Worm (Caenorhabditis elegans) whole organism, L1 larva: ENCODE measurements around the gene F35H12.6.

Source experiments
- C04F5.9 ChIP-seq: sonication (generic microtip); optimal IDR thresholded peaks from 2 replicates; lab custom pipeline; 2016; ENCODE audit warnings: missing genetic modification characterization, missing compliant biosample characterization
- F16B12.6 ChIP-seq: fragments of 150-350 bp; optimal IDR thresholded peaks from 2 replicates; lab custom pipeline; 2014; ENCODE audit warnings: missing biosample characterization, missing genetic modification characterization
- aha-1 ChIP-seq: fragments of 150-350 bp; optimal IDR thresholded peaks from 2 replicates; lab custom pipeline; 2014; ENCODE audit warnings: missing biosample characterization, missing genetic modification characterization
- alr-1 ChIP-seq: fragments of 200-800 bp; sonication (Bioruptor generic); optimal IDR thresholded peaks from 2 replicates; lab custom pipeline; 2018; ENCODE audit warnings: borderline replicate concordance, mild to moderate bottlenecking, missing genetic modification characterization, missing compliant biosample characterization
- ama-1 ChIP-seq: fragments of 150-350 bp; optimal IDR thresholded peaks from 2 replicates; lab custom pipeline; 2014
- blmp-1 ChIP-seq: fragments of 150-350 bp; optimal IDR thresholded peaks from 2 replicates; lab custom pipeline; 2014; ENCODE audit warnings: missing biosample characterization, missing genetic modification characterization
- ceh-82 ChIP-seq, 3 experiments: fragments of 150-350 bp in 1 of 3; sonication (generic microtip) in 2 of 3; optimal IDR thresholded peaks; 2 replicates each; lab custom pipeline; 2014 to 2017; ENCODE audit warnings: missing biosample characterization in 3 of 3, missing genetic modification characterization in 3 of 3
- dsc-1 ChIP-seq: sonication (generic microtip); optimal IDR thresholded peaks from 2 replicates; lab custom pipeline; 2016; ENCODE audit warnings: mild to moderate bottlenecking, missing genetic modification characterization, missing compliant biosample characterization
- efl-1 ChIP-seq, 4 experiments: fragments of 150-350 bp; optimal IDR thresholded peaks in 3 of 4; peaks in 1 of 4; 1 replicate in 1 of 4; 2 replicates in 3 of 4; lab custom pipeline; 2014; ENCODE audit warnings: missing biosample characterization in 2 of 4, missing genetic modification characterization in 2 of 4, missing genetic modification reagents in 2 of 4
- egl-13 ChIP-seq: sonication (generic microtip); optimal IDR thresholded peaks from 2 replicates; lab custom pipeline; 2016; ENCODE audit warnings: missing genotype, missing genetic modification reagents, missing genetic modification characterization, missing compliant biosample characterization
- elt-2 ChIP-seq: sonication (generic microtip); optimal IDR thresholded peaks from 2 replicates; lab custom pipeline; 2016; ENCODE audit warnings: missing genetic modification characterization, mild to moderate bottlenecking, inconsistent platforms, missing compliant biosample characterization, missing genetic modification reagents
- elt-3 ChIP-seq, 6 experiments: fragments of 150-350 bp in 1 of 6; sonication (generic microtip); optimal IDR thresholded peaks; 2 replicates each; lab custom pipeline; 2017 to 2018; ENCODE audit warnings: missing biosample characterization in 6 of 6, missing genetic modification characterization in 6 of 6, inconsistent platforms in 1 of 6
- fkh-8 ChIP-seq: sonication (generic microtip); optimal IDR thresholded peaks from 2 replicates; lab custom pipeline; 2016; ENCODE audit warnings: mild to moderate bottlenecking, missing genetic modification characterization, missing compliant biosample characterization
- fos-1 ChIP-seq: fragments of 150-350 bp; optimal IDR thresholded peaks from 2 replicates; lab custom pipeline; 2014; ENCODE audit warnings: missing biosample characterization, missing genetic modification characterization
- isw-1 ChIP-seq: fragments of 200-800 bp; sonication (Bioruptor generic); IDR thresholded peaks from 2 replicates; pipeline ENCODE4 v1.3.6; 2022; ENCODE audit warnings: missing genetic modification characterization, missing compliant biosample characterization
- jun-1 ChIP-seq: fragments of 150-350 bp; optimal IDR thresholded peaks from 2 replicates; lab custom pipeline; 2014; ENCODE audit warnings: missing biosample characterization, missing genetic modification reagents, missing genetic modification characterization
- lin-13 ChIP-seq: fragments of 150-350 bp; optimal IDR thresholded peaks from 2 replicates; lab custom pipeline; 2014; ENCODE audit warnings: missing biosample characterization, missing genetic modification reagents, missing genetic modification characterization
- lin-14 ChIP-seq: fragments of 200-800 bp; sonication (Bioruptor generic); optimal IDR thresholded peaks from 2 replicates; lab custom pipeline; 2018; ENCODE audit warnings: mild to moderate bottlenecking, missing genetic modification characterization, moderate library complexity, missing compliant biosample characterization
- lin-15B ChIP-seq: fragments of 150-350 bp; sonication (generic microtip); optimal IDR thresholded peaks from 3 replicates; lab custom pipeline; 2014; ENCODE audit warnings: missing biosample characterization, missing genetic modification characterization
- lin-35 ChIP-seq, 2 experiments: fragments of 150-350 bp; optimal IDR thresholded peaks; 2 replicates each; lab custom pipeline; 2014; ENCODE audit warnings: missing biosample characterization in 2 of 2, missing genetic modification characterization in 2 of 2, missing genetic modification reagents in 2 of 2
- lir-3 ChIP-seq: sonication (generic microtip); optimal IDR thresholded peaks from 2 replicates; lab custom pipeline; 2016; ENCODE audit warnings: mild to moderate bottlenecking, missing genetic modification characterization, moderate library complexity, missing compliant biosample characterization; ENCODE audit not compliant: poor library complexity
- lsy-2 ChIP-seq, 2 experiments: fragments of 150-350 bp; optimal IDR thresholded peaks; 2 replicates each; lab custom pipeline; 2014; ENCODE audit warnings: missing biosample characterization in 2 of 2, missing genetic modification characterization in 2 of 2
- mab-9 ChIP-seq: fragments of 200-800 bp; sonication (Bioruptor generic); IDR thresholded peaks from 2 replicates; pipeline ENCODE4 v1.3.6; 2022; ENCODE audit warnings: missing genetic modification reagents, missing genetic modification characterization, missing compliant biosample characterization
- mdl-1 ChIP-seq, 2 experiments: fragments of 150-350 bp; optimal IDR thresholded peaks; 2 replicates each; lab custom pipeline; 2014 to 2017; ENCODE audit warnings: missing biosample characterization in 2 of 2, missing genetic modification characterization in 2 of 2, inconsistent platforms in 1 of 2
- mep-1 ChIP-seq: fragments of 150-350 bp; optimal IDR thresholded peaks from 2 replicates; lab custom pipeline; 2014; ENCODE audit warnings: missing biosample characterization, missing genetic modification characterization
- nhr-12 ChIP-seq: sonication (generic microtip); optimal IDR thresholded peaks from 2 replicates; lab custom pipeline; 2017; ENCODE audit warnings: missing biosample characterization, missing genetic modification characterization
- nhr-20 ChIP-seq: sonication (generic microtip); optimal IDR thresholded peaks from 2 replicates; lab custom pipeline; 2016; ENCODE audit warnings: mild to moderate bottlenecking, missing genetic modification characterization, missing compliant biosample characterization
- nhr-28 ChIP-seq: fragments of 150-350 bp; optimal IDR thresholded peaks from 2 replicates; lab custom pipeline; 2014; ENCODE audit warnings: missing biosample characterization, missing genetic modification characterization
- nhr-47 ChIP-seq: sonication (generic microtip); optimal IDR thresholded peaks from 2 replicates; lab custom pipeline; 2016; ENCODE audit warnings: mild to moderate bottlenecking, missing genetic modification characterization, moderate library complexity, missing compliant biosample characterization
- nhr-71 ChIP-seq: sonication (generic microtip); optimal IDR thresholded peaks from 2 replicates; lab custom pipeline; 2016; ENCODE audit warnings: mild to moderate bottlenecking, missing genetic modification characterization, moderate library complexity, missing compliant biosample characterization
- nhr-77 ChIP-seq: fragments of 150-350 bp; optimal IDR thresholded peaks from 2 replicates; lab custom pipeline; 2014; ENCODE audit warnings: missing biosample characterization, missing genetic modification characterization
- nhr-85 ChIP-seq: sonication (generic microtip); peaks from one replicate; lab custom pipeline; 2016; ENCODE audit warnings: missing genetic modification characterization, inconsistent platforms, missing compliant biosample characterization
- pag-3 ChIP-seq: sonication (generic microtip); optimal IDR thresholded peaks from 2 replicates; lab custom pipeline; 2017; ENCODE audit warnings: missing genetic modification characterization, mild to moderate bottlenecking, missing compliant biosample characterization, antibody characterized with exemption, borderline replicate concordance; ENCODE audit not compliant: insufficient read depth
- rnt-1 ChIP-seq: sonication (generic microtip); optimal IDR thresholded peaks from 2 replicates; lab custom pipeline; 2016; ENCODE audit warnings: mild to moderate bottlenecking, missing genetic modification characterization, moderate library complexity, missing compliant biosample characterization
- skn-1 ChIP-seq: fragments of 150-350 bp; optimal IDR thresholded peaks from 2 replicates; lab custom pipeline; 2014; ENCODE audit warnings: missing biosample characterization, missing genetic modification characterization
- snu-23 ChIP-seq: sonication (generic microtip); optimal IDR thresholded peaks from 2 replicates; lab custom pipeline; 2016; ENCODE audit warnings: missing genetic modification characterization, missing compliant biosample characterization
- sptf-1 ChIP-seq: fragments of 150-350 bp; optimal IDR thresholded peaks from 2 replicates; lab custom pipeline; 2014; ENCODE audit warnings: missing biosample characterization, missing genetic modification characterization
- sup-37 ChIP-seq: fragments of 200-800 bp; sonication (Bioruptor generic); optimal IDR thresholded peaks from 2 replicates; lab custom pipeline; 2018; ENCODE audit warnings: mild to moderate bottlenecking, missing genetic modification characterization, missing compliant biosample characterization
- unc-30 ChIP-seq: sonication (generic microtip); optimal IDR thresholded peaks from 2 replicates; lab custom pipeline; 2017; ENCODE audit warnings: missing biosample characterization, missing genetic modification characterization
- unc-86 ChIP-seq: sonication (generic microtip); optimal IDR thresholded peaks from 2 replicates; lab custom pipeline; 2016; ENCODE audit warnings: missing genetic modification characterization, missing compliant biosample characterization
- xbp-1 ChIP-seq: sonication (generic microtip); optimal IDR thresholded peaks from 2 replicates; lab custom pipeline; 2016; ENCODE audit warnings: missing genetic modification characterization, missing compliant biosample characterization

The F35H12.6 gene

DNA sequence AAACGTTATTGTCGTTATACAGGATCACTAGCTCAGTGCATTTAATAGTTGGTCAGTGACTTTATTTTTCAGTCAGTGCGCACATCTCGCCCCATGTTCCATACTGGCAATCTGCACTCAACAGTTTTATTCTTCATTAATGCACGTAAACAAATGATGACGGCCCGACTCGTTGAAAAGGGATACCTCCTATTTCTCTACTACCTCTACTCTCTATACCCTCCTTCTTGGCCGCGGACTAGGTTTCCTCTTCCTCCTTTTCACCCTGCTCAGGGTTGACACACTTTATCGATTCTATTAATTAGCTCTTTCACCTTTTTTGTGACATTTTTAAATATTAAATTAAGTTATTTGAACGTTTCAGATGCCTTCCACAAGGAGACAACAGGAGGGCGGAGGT is 2.4 kb downstream of the F35H12.6 start, which contains the start of gene sel-12:
TSS of gene sel-12 (plus strand) at position 358 of the 400 bp plus-strand sequence.
- TF ChIP-seq fkh-8 (no peak), pag-3 (no peak), blmp-1 (tag; lab: Kevin White, UChicago) (peak; percentile 9), nhr-77 (tag; lab: Kevin White, UChicago) (no peak), egl-13 (tag; lab: Kevin White, UChicago) (no peak), lin-13 (GFP tag; lab: Kevin White, UChicago) (no peak), nhr-71 (tag; lab: Kevin White, UChicago) (peak; percentile 7), skn-1 (tag; lab: Kevin White, UChicago) (peak; percentile 45), nhr-20 (tag; lab: Kevin White, UChicago) (peak; percentile 1), nhr-85 (tag; lab: Kevin White, UChicago) (no peak), sup-37 (GFP tag; lab: Kevin White, UChicago) (no peak), lir-3 (tag; lab: Kevin White, UChicago) (no peak), jun-1 (tag; lab: Kevin White, UChicago) (no peak), C04F5.9 (tag; lab: Kevin White, UChicago) (no peak), mdl-1 (tag; optimal IDR thresholded peaks at IDR 0.05; lab: Kevin White, UChicago) (no peak), aha-1 (tag; lab: Kevin White, UChicago) (no peak), nhr-12 (tag; lab: Kevin White, UChicago) (no peak), ama-1 (no peak), lin-35 (GFP tag; optimal IDR thresholded peaks at IDR 0.05; lab: Kevin White, UChicago) (peak in 1 of 2 experiments; percentile 7), nhr-47 (tag; lab: Kevin White, UChicago) (peak; percentile 10), mab-9 (no peak), xbp-1 (tag; lab: Kevin White, UChicago) (no peak), efl-1 (optimal IDR thresholded peaks at IDR 0.05; lab: Kevin White, UChicago) (no peak), efl-1 (GFP tag; optimal IDR thresholded peaks at IDR 0.05 in 1 of 2; lab: Kevin White, UChicago) (no peak), elt-3 (tag; optimal IDR thresholded peaks at IDR 0.05; lab: Kevin White, UChicago) (no peak), unc-86 (tag; lab: Kevin White, UChicago) (no peak), elt-2 (tag; lab: Kevin White, UChicago) (no peak), snu-23 (GFP tag; lab: Kevin White, UChicago) (peak; percentile 29), lsy-2 (tag; optimal IDR thresholded peaks at IDR 0.05; lab: Kevin White, UChicago) (peak in 1 of 2 experiments; percentile 26), dsc-1 (no peak), alr-1 (no peak), sptf-1 (no peak), mep-1 (tag; lab: Kevin White, UChicago) (peak; percentile 18), lin-14 (GFP tag; lab: Kevin White, UChicago) (peak; percentile 62), rnt-1 (peak; percentile 31), lin-15B (tag; lab: Kevin White, UChicago) (no peak), ceh-82 (tag; optimal IDR thresholded peaks at IDR 0.05; lab: Kevin White, UChicago) (peak in 1 of 3 experiments; percentile 50)

DNA sequence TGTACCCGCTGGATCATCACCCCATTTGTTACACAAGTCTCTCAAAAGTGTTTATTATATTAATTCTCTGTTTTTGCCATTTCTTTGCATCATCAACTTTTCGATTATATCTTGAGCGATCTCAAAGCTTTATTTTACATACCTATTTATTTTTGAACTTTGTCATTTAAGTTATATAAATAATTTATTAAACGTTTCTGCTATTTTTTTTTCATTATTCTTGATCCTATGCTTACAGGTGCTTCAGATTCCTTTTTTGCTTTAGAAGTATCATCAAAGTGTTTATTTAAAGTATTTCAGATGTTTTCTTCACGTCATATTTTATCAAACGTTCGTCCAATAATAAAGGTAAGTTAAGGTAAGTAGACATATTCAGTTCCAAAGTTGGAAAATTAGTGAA is 5.0 kb downstream of the F35H12.6 start, which contains the start of gene F35H12.5:
TSS of gene F35H12.5 (plus strand) at position 301 of the 400 bp plus-strand sequence.
- TF ChIP-seq skn-1 (tag; lab: Kevin White, UChicago), result no peak
- TF ChIP-seq F16B12.6 (tag; lab: Kevin White, UChicago), result no peak
- TF ChIP-seq C04F5.9 (tag; lab: Kevin White, UChicago), result no peak
- TF ChIP-seq fkh-8, result no peak
- no peak for TF ChIP-seq isw-1
- no peak for TF ChIP-seq fos-1 (tag; lab: Kevin White, UChicago)
- TF ChIP-seq efl-1 (optimal IDR thresholded peaks at IDR 0.05; lab: Kevin White, UChicago), result no peak
- no peak for TF ChIP-seq efl-1 (GFP tag; optimal IDR thresholded peaks at IDR 0.05 in 1 of 2; lab: Kevin White, UChicago)
- TF ChIP-seq nhr-28 (tag; lab: Kevin White, UChicago), result no peak
- no peak for TF ChIP-seq unc-30 (tag; lab: Kevin White, UChicago)
